Worm (Caenorhabditis elegans) whole organism, late embryonic: Measurements from ENCODE around the gene nep-5.

Source experiments
- K09A11.1 ChIP-seq: sonication (generic microtip); optimal IDR thresholded peaks from 2 replicates; lab custom pipeline; 2017; ENCODE audit warnings: antibody characterized with exemption, mild to moderate bottlenecking, missing genetic modification characterization, missing compliant biosample characterization; ENCODE audit not compliant: insufficient read depth
- T23F11.4 ChIP-seq: fragments of 200-800 bp; sonication (Bioruptor generic); optimal IDR thresholded peaks from 2 replicates; lab custom pipeline; 2018; ENCODE audit warnings: mild to moderate bottlenecking, missing genetic modification characterization, missing compliant biosample characterization
- Y22D7AL.16 ChIP-seq: sonication (generic microtip); optimal IDR thresholded peaks from 2 replicates; lab custom pipeline; 2016; ENCODE audit warnings: missing genetic modification characterization, missing compliant biosample characterization
- ahr-1 ChIP-seq: sonication (generic microtip); optimal IDR thresholded peaks from 2 replicates; lab custom pipeline; 2016; ENCODE audit warnings: missing genetic modification characterization, missing compliant biosample characterization
- ceh-14 ChIP-seq: sonication (generic microtip); optimal IDR thresholded peaks from 2 replicates; lab custom pipeline; 2016; ENCODE audit warnings: missing genotype, missing genetic modification characterization, missing compliant biosample characterization
- ceh-30 ChIP-seq: fragments of 150-350 bp; optimal IDR thresholded peaks from 2 replicates; lab custom pipeline; 2014; ENCODE audit warnings: missing biosample characterization, missing genetic modification characterization
- ceh-31 ChIP-seq: sonication (generic microtip); optimal IDR thresholded peaks from 2 replicates; lab custom pipeline; 2016; ENCODE audit warnings: missing genetic modification characterization, missing compliant biosample characterization
- ceh-34 ChIP-seq: sonication (generic microtip); optimal IDR thresholded peaks from 2 replicates; lab custom pipeline; 2016; ENCODE audit warnings: mild to moderate bottlenecking, missing genetic modification characterization, missing compliant biosample characterization
- ceh-6 ChIP-seq: fragments of 200-800 bp; sonication (Bioruptor generic); optimal IDR thresholded peaks from 2 replicates; lab custom pipeline; 2018; ENCODE audit warnings: mild to moderate bottlenecking, missing genetic modification characterization, missing compliant biosample characterization
- che-1 ChIP-seq: sonication (generic microtip); optimal IDR thresholded peaks from 2 replicates; lab custom pipeline; 2016; ENCODE audit warnings: mild to moderate bottlenecking, missing genetic modification characterization, missing compliant biosample characterization
- dmd-4 ChIP-seq: sonication (generic microtip); optimal IDR thresholded peaks from 2 replicates; lab custom pipeline; 2016; ENCODE audit warnings: borderline replicate concordance, missing genetic modification characterization, missing compliant biosample characterization
- elt-2 ChIP-seq: sonication (generic microtip); optimal IDR thresholded peaks from 2 replicates; lab custom pipeline; 2016; ENCODE audit warnings: missing genetic modification reagents, missing genetic modification characterization, missing compliant biosample characterization
- ets-4 ChIP-seq: sonication (generic microtip); optimal IDR thresholded peaks from 2 replicates; lab custom pipeline; 2016; ENCODE audit warnings: missing genetic modification characterization, missing compliant biosample characterization
- fkh-10 ChIP-seq: fragments of 150-350 bp; optimal IDR thresholded peaks from 2 replicates; lab custom pipeline; 2014; ENCODE audit warnings: missing biosample characterization, missing genetic modification reagents, missing genetic modification characterization
- fkh-6 ChIP-seq: sonication (generic microtip); optimal IDR thresholded peaks from 2 replicates; lab custom pipeline; 2016; ENCODE audit warnings: missing genetic modification characterization, missing compliant biosample characterization
- gmeb-2 ChIP-seq: sonication (generic microtip); optimal IDR thresholded peaks from 2 replicates; lab custom pipeline; 2016; ENCODE audit warnings: missing genetic modification characterization, inconsistent platforms, missing compliant biosample characterization
- hlh-30 ChIP-seq: sonication (generic microtip); optimal IDR thresholded peaks from 2 replicates; lab custom pipeline; 2017; ENCODE audit warnings: antibody characterized with exemption, missing genetic modification characterization, missing compliant biosample characterization; ENCODE audit not compliant: insufficient read depth
- hlh-6 ChIP-seq: sonication (generic microtip); optimal IDR thresholded peaks from 2 replicates; lab custom pipeline; 2016; ENCODE audit warnings: missing genotype, missing genetic modification characterization, missing compliant biosample characterization
- hlh-8 ChIP-seq: sonication (generic microtip); optimal IDR thresholded peaks from 2 replicates; lab custom pipeline; 2016; ENCODE audit warnings: missing genotype, missing genetic modification characterization, missing compliant biosample characterization
- lim-6 ChIP-seq: sonication (generic microtip); optimal IDR thresholded peaks from 2 replicates; lab custom pipeline; 2016; ENCODE audit warnings: missing genetic modification characterization, missing compliant biosample characterization
- lin-11 ChIP-seq: fragments of 200-800 bp; sonication (Bioruptor generic); optimal IDR thresholded peaks from 2 replicates; lab custom pipeline; 2018; ENCODE audit warnings: mild to moderate bottlenecking, missing genetic modification characterization, missing compliant biosample characterization
- madf-2 ChIP-seq: sonication (generic microtip); optimal IDR thresholded peaks from 2 replicates; lab custom pipeline; 2017; ENCODE audit warnings: missing genetic modification characterization, missing compliant biosample characterization
- nfya-1 ChIP-seq: sonication (generic microtip); optimal IDR thresholded peaks from 2 replicates; lab custom pipeline; 2017; ENCODE audit warnings: missing genetic modification characterization, mild to moderate bottlenecking, missing compliant biosample characterization, antibody characterized with exemption, moderate library complexity
- nhr-11 ChIP-seq: fragments of 150-350 bp; optimal IDR thresholded peaks from 2 replicates; lab custom pipeline; 2014; ENCODE audit warnings: missing biosample characterization, missing genetic modification characterization
- nhr-232 ChIP-seq: sonication (generic microtip); optimal IDR thresholded peaks from 2 replicates; lab custom pipeline; 2016; ENCODE audit warnings: missing genetic modification characterization, missing compliant biosample characterization
- npax-4 ChIP-seq: sonication (generic microtip); optimal IDR thresholded peaks from 2 replicates; lab custom pipeline; 2016; ENCODE audit warnings: missing genetic modification characterization, missing compliant biosample characterization
- pag-3 ChIP-seq: sonication (generic microtip); optimal IDR thresholded peaks from 2 replicates; lab custom pipeline; 2016; ENCODE audit warnings: missing compliant biosample characterization, missing genetic modification characterization, borderline replicate concordance
- pax-1 ChIP-seq: fragments of 150-350 bp; optimal IDR thresholded peaks from 2 replicates; lab custom pipeline; 2014; ENCODE audit warnings: missing biosample characterization, missing genetic modification characterization
- ref-2 ChIP-seq: sonication (generic microtip); optimal IDR thresholded peaks from 2 replicates; lab custom pipeline; 2016; ENCODE audit warnings: missing genetic modification characterization, missing compliant biosample characterization
- sox-2 ChIP-seq: fragments of 200-800 bp; sonication (Bioruptor generic); IDR thresholded peaks from 2 replicates; pipeline ENCODE4 v1.3.6; 2022; ENCODE audit warnings: missing genetic modification reagents, missing genetic modification characterization, missing compliant biosample characterization
- tbx-2 ChIP-seq: sonication (generic microtip); optimal IDR thresholded peaks from 2 replicates; lab custom pipeline; 2016; ENCODE audit warnings: missing genetic modification characterization, missing compliant biosample characterization
- tbx-7 ChIP-seq: sonication (generic microtip); optimal IDR thresholded peaks from 2 replicates; lab custom pipeline; 2016; ENCODE audit warnings: missing genotype, missing genetic modification characterization, missing compliant biosample characterization
- unc-86 ChIP-seq: sonication (generic microtip); optimal IDR thresholded peaks from 2 replicates; lab custom pipeline; 2016; ENCODE audit warnings: missing genetic modification characterization, missing compliant biosample characterization
- zip-5 ChIP-seq: sonication (generic microtip); optimal IDR thresholded peaks from 2 replicates; lab custom pipeline; 2016; ENCODE audit warnings: missing genetic modification characterization, missing compliant biosample characterization

nep-5 gene

ce11 chrII:5478318-5478717 lies 9.6 kb upstream of the nep-5 start, which contains the start of gene F56D1.1:
Gene F56D1.1 (plus strand): TSS chrII:5478618.
- TF ChIP-seq unc-86 (tag; lab: Kevin White, UChicago) (no peak), ahr-1 (tag; lab: Kevin White, UChicago) (no peak), pag-3 (tag; lab: Kevin White, UChicago) (no peak), lim-6 (tag; lab: Kevin White, UChicago) (no peak), ets-4 (tag; lab: Kevin White, UChicago) (no peak), ceh-30 (tag; lab: Kevin White, UChicago) (no peak), tbx-2 (no peak)
- TF ChIP-seq, all 69 proteins: peak for 0

ce11 chrII:5481982-5482381 lies 6.0 kb upstream of the nep-5 start, which contains the start of gene cal-8:
Gene cal-8 (minus strand): TSS chrII:5482041.
- TF ChIP-seq pag-3 (tag; lab: Kevin White, UChicago), result no peak

- TF ChIP-seq tbx-2, result no peak
- TF ChIP-seq Y22D7AL.16 (tag; lab: Kevin White, UChicago), result no peak
- TF ChIP-seq T23F11.4 (GFP tag; lab: Kevin White, UChicago), result no peak
- TF ChIP-seq ceh-30 (tag; lab: Kevin White, UChicago), result no peak
- TF ChIP-seq hlh-30 (tag; lab: Kevin White, UChicago), result no peak
- TF ChIP-seq lin-11, result no peak
- no peak for TF ChIP-seq K09A11.1 (tag; lab: Kevin White, UChicago)
- no peak for TF ChIP-seq dmd-4
- no peak for TF ChIP-seq npax-4 (tag; lab: Kevin White, UChicago)
- no peak for TF ChIP-seq pax-1 (tag; lab: Kevin White, UChicago)
- TF ChIP-seq nhr-232 (tag; lab: Kevin White, UChicago), result no peak
- no peak for TF ChIP-seq hlh-6 (tag; lab: Kevin White, UChicago)
- no peak for TF ChIP-seq madf-2
Observed at ce11 chrII:5494405-5494804, 6.5 kb downstream of the nep-5 start, which contains the start of gene F12A10.6. Gene F12A10.6 (minus strand): TSS chrII:5494505.

- TF ChIP-seq tbx-7 (tag; lab: Kevin White, UChicago) (no peak), hlh-30 (tag; lab: Kevin White, UChicago) (no peak), ceh-14 (tag; lab: Kevin White, UChicago) (no peak), fkh-10 (no peak), unc-86 (tag; lab: Kevin White, UChicago) (no peak), ceh-31 (tag; lab: Kevin White, UChicago) (no peak), ceh-6 (GFP tag; lab: Kevin White, UChicago) (no peak), pax-1 (tag; lab: Kevin White, UChicago) (no peak)
Observed at ce11 chrII:5496375-5496774, 8.4 kb downstream of the nep-5 start, which contains the start of gene F12A10.1. Gene F12A10.1 (plus strand): TSS chrII:5496540.

- TF ChIP-seq nhr-11 (tag; lab: Kevin White, UChicago) (no peak), ceh-30 (tag; lab: Kevin White, UChicago) (no peak), ceh-34 (no peak), pax-1 (tag; lab: Kevin White, UChicago) (no peak), hlh-6 (tag; lab: Kevin White, UChicago) (no peak), fkh-10 (no peak), elt-2 (tag; lab: Kevin White, UChicago) (no peak), fkh-6 (no peak), hlh-8 (tag; lab: Kevin White, UChicago) (no peak), hlh-30 (tag; lab: Kevin White, UChicago) (no peak), zip-5 (no peak)
Observed at ce11 chrII:5497541-5497940, 9.6 kb downstream of the nep-5 start.

- TF ChIP-seq T23F11.4 (GFP tag; lab: Kevin White, UChicago), result no peak
- no peak for TF ChIP-seq gmeb-2
- no peak for TF ChIP-seq nfya-1 (tag; lab: Kevin White, UChicago)
- TF ChIP-seq che-1, result no peak
- TF ChIP-seq dmd-4, result no peak
- no peak for TF ChIP-seq ref-2
- no peak for TF ChIP-seq zip-5
- no peak for TF ChIP-seq lim-6 (tag; lab: Kevin White, UChicago)
- TF ChIP-seq lin-11, result no peak
- no peak for TF ChIP-seq sox-2
Observed at ce11 chrII:5498156-5498739, 10.3 kb downstream of the nep-5 start, which contains the start of the genes suex-1 and F12A10.9. Gene suex-1 (minus strand): TSS chrII:5498256. Gene F12A10.9 (plus strand): TSS chrII:5498689.
